Fruit fly (Drosophila melanogaster) whole organism, embryonic: ENCODE results near the gene DIP-kappa.

Source experiments
- CG3163 ChIP-seq: fragments of 200-800 bp; sonication (Bioruptor generic); optimal IDR thresholded peaks from 3 replicates; lab custom pipeline; 2016; ENCODE audit warnings: missing biosample characterization, missing genetic modification characterization
- E2f2 ChIP-seq: fragments of 200-800 bp; sonication (Bioruptor generic); IDR thresholded peaks from 2 replicates; pipeline ENCODE4 v1.3.6; 2022; ENCODE audit warnings: missing biosample characterization, missing genetic modification characterization
- Mad ChIP-seq: fragments of 200-800 bp; sonication (Bioruptor generic); optimal IDR thresholded peaks from 2 replicates; lab custom pipeline; 2016; ENCODE audit warnings: missing biosample characterization, missing genetic modification characterization
- Six4 ChIP-seq: fragments of 200-800 bp; sonication (Bioruptor generic); optimal IDR thresholded peaks from 2 replicates; lab custom pipeline; 2016; ENCODE audit warnings: missing biosample characterization, missing genetic modification characterization
- Sox102F ChIP-seq: fragments of 200-800 bp; sonication (Bioruptor generic); optimal IDR thresholded peaks from 2 replicates; lab custom pipeline; 2018; ENCODE audit warnings: missing biosample characterization, mild to moderate bottlenecking, missing genetic modification characterization, moderate library complexity
- fd64A ChIP-seq: fragments of 200-800 bp; sonication (Bioruptor generic); optimal IDR thresholded peaks from 3 replicates; lab custom pipeline; 2018; ENCODE audit warnings: missing biosample characterization, mild to moderate bottlenecking, missing genetic modification characterization
- gt ChIP-seq: fragments of 200-800 bp; sonication (Bioruptor generic); IDR thresholded peaks from 2 replicates; pipeline ENCODE4 v1.3.6; 2022; ENCODE audit warnings: missing biosample characterization, missing genetic modification characterization
- nau ChIP-seq: fragments of 200-800 bp; sonication (Bioruptor generic); optimal IDR thresholded peaks from 3 replicates; lab custom pipeline; 2017; ENCODE audit warnings: missing biosample characterization, mild to moderate bottlenecking, missing genetic modification characterization, missing genetic modification reagents
- yki ChIP-seq: fragments of >200 bp; optimal IDR thresholded peaks from 3 replicates; lab custom pipeline; 2018

- TF ChIP-seq yki (no peak), nau (no peak), Six4 (GFP tag; lab: Kevin White, UChicago) (no peak), fd64A (GFP tag; lab: Kevin White, UChicago) (no peak), E2f2 (no peak), gt (no peak), Mad (no peak), CG3163 (GFP tag; lab: Kevin White, UChicago) (no peak), Sox102F (GFP tag; lab: Kevin White, UChicago) (no peak)
Measured at dm6 chr2L:13746652-13747051, 29.5 kb upstream of the DIP-kappa start, which contains the start of gene TM9SF4.
